Worm (Caenorhabditis elegans) whole organism, young adult: ENCODE results near the gene gop-2.

Experiments used
- B0019.2 ChIP-seq: fragments of 200-800 bp; sonication (Bioruptor generic); conservative IDR thresholded peaks from 2 replicates; pipeline ENCODE4 v1.3.6; 2022; ENCODE audit warnings: missing genetic modification reagents, missing genetic modification characterization, missing compliant biosample characterization
- B0336.3 ChIP-seq: fragments of 200-800 bp; sonication (Bioruptor generic); IDR thresholded peaks from 2 replicates; pipeline ENCODE4 v1.3.6; 2022; ENCODE audit warnings: missing genetic modification characterization, missing compliant biosample characterization
- C06A6.2 ChIP-seq: fragments of 200-800 bp; sonication (Bioruptor generic); conservative IDR thresholded peaks from 2 replicates; pipeline ENCODE4 v1.3.6; 2022; ENCODE audit warnings: missing genetic modification characterization, missing compliant biosample characterization
- F33H1.4 ChIP-seq: fragments of 200-800 bp; sonication (Bioruptor generic); IDR thresholded peaks from 2 replicates; pipeline ENCODE4 v1.3.6; 2022; ENCODE audit warnings: missing genetic modification reagents, missing genetic modification characterization, missing compliant biosample characterization
- F57C9.4 ChIP-seq: sonication (generic microtip); optimal IDR thresholded peaks from 2 replicates; lab custom pipeline; 2017; ENCODE audit warnings: mild to moderate bottlenecking, missing genetic modification characterization, missing compliant biosample characterization
- K11D2.4 ChIP-seq: fragments of 200-800 bp; sonication (Bioruptor generic); IDR thresholded peaks from 2 replicates; pipeline ENCODE4 v1.3.6; 2022; ENCODE audit warnings: missing genetic modification reagents, missing genetic modification characterization, missing compliant biosample characterization
- ZK185.1 ChIP-seq: sonication (generic microtip); optimal IDR thresholded peaks from 2 replicates; lab custom pipeline; 2016; ENCODE audit warnings: mild to moderate bottlenecking, missing genetic modification characterization, missing compliant biosample characterization; ENCODE audit not compliant: poor library complexity, severe bottlenecking
- ama-1 ChIP-seq, 3 experiments: fragments of 150-350 bp in 1 of 3; sonication (generic microtip) in 2 of 3; optimal IDR thresholded peaks; 2 replicates each; lab custom pipeline; 2014 to 2018; ENCODE audit warnings: missing biosample characterization in 2 of 3, missing genetic modification characterization in 2 of 3, missing genetic modification reagents in 2 of 3
- aptf-3 ChIP-seq: fragments of 200-800 bp; sonication (Bioruptor generic); IDR thresholded peaks from 2 replicates; pipeline ENCODE4 v1.3.6; 2022; ENCODE audit warnings: missing genetic modification characterization, missing compliant biosample characterization
- attf-3 ChIP-seq: fragments of 200-800 bp; sonication (Bioruptor generic); conservative IDR thresholded peaks from 2 replicates; pipeline ENCODE4 v1.3.6; 2022; ENCODE audit warnings: missing genetic modification reagents, missing genetic modification characterization, missing compliant biosample characterization
- ccch-3 ChIP-seq: fragments of 200-800 bp; sonication (Bioruptor generic); optimal IDR thresholded peaks from 2 replicates; lab custom pipeline; 2018; ENCODE audit warnings: mild to moderate bottlenecking, missing genetic modification characterization, missing compliant biosample characterization
- cebp-1 ChIP-seq, 2 experiments: fragments of 200-800 bp in 1 of 2; sonication (Bioruptor generic) in 1 of 2; sonication (generic microtip) in 1 of 2; IDR thresholded peaks in 1 of 2; optimal IDR thresholded peaks in 1 of 2; 2 replicates each; pipeline versions ENCODE4 v1.3.6 to Lab custom; 2017 to 2022; ENCODE audit warnings: missing compliant biosample characterization in 2 of 2, missing genetic modification characterization in 2 of 2, mild to moderate bottlenecking in 1 of 2, missing genetic modification reagents in 1 of 2, moderate library complexity in 1 of 2
- cebp-2 ChIP-seq: fragments of 200-800 bp; sonication (Bioruptor generic); IDR thresholded peaks from 2 replicates; pipeline ENCODE4 v1.3.6; 2022; ENCODE audit warnings: missing genetic modification characterization, missing compliant biosample characterization
- ceh-100 ChIP-seq: fragments of 200-800 bp; sonication (Bioruptor generic); IDR thresholded peaks from 2 replicates; pipeline ENCODE4 v1.3.6; 2022; ENCODE audit warnings: missing genetic modification reagents, missing genetic modification characterization, missing compliant biosample characterization
- ceh-27 ChIP-seq: fragments of 200-800 bp; sonication (Bioruptor generic); optimal IDR thresholded peaks from 2 replicates; lab custom pipeline; 2018; ENCODE audit warnings: mild to moderate bottlenecking, missing genetic modification characterization, moderate library complexity, missing compliant biosample characterization
- ceh-40 ChIP-seq: fragments of 200-800 bp; sonication (Bioruptor generic); IDR thresholded peaks from 2 replicates; pipeline ENCODE4 v1.3.6; 2022; ENCODE audit warnings: missing genetic modification characterization, missing compliant biosample characterization
- ceh-58 ChIP-seq: fragments of 200-800 bp; sonication (Bioruptor generic); IDR thresholded peaks from 2 replicates; pipeline ENCODE4 v1.3.6; 2022; ENCODE audit warnings: missing genetic modification characterization, missing compliant biosample characterization
- ceh-79 ChIP-seq: sonication (generic microtip); optimal IDR thresholded peaks from 2 replicates; lab custom pipeline; 2017; ENCODE audit warnings: mild to moderate bottlenecking, missing genetic modification characterization, missing compliant biosample characterization
- chd-7 ChIP-seq: sonication (generic microtip); optimal IDR thresholded peaks from 2 replicates; lab custom pipeline; 2016; ENCODE audit warnings: mild to moderate bottlenecking, missing genetic modification characterization, moderate library complexity, missing compliant biosample characterization
- dpl-1 ChIP-seq: fragments of 150-350 bp; optimal IDR thresholded peaks from 2 replicates; lab custom pipeline; 2014; ENCODE audit warnings: missing biosample characterization, missing genetic modification reagents, missing genetic modification characterization
- ets-4 ChIP-seq: fragments of 200-800 bp; sonication (Bioruptor generic); optimal IDR thresholded peaks from 2 replicates; lab custom pipeline; 2018; ENCODE audit warnings: mild to moderate bottlenecking, missing genetic modification characterization, missing compliant biosample characterization
- hlh-26 ChIP-seq: fragments of 200-800 bp; sonication (Bioruptor generic); conservative IDR thresholded peaks from 2 replicates; pipeline ENCODE4 v1.3.6; 2022; ENCODE audit warnings: missing genetic modification reagents, missing genetic modification characterization, missing compliant biosample characterization
- hsf-1 ChIP-seq: fragments of 200-800 bp; sonication (Bioruptor generic); IDR thresholded peaks from 2 replicates; pipeline ENCODE4 v1.3.6; 2022; ENCODE audit warnings: missing genetic modification reagents, missing genetic modification characterization, missing compliant biosample characterization
- lag-1 ChIP-seq: fragments of 200-800 bp; sonication (Bioruptor generic); IDR thresholded peaks from 2 replicates; pipeline ENCODE4 v1.3.6; 2022; ENCODE audit warnings: missing genetic modification reagents, missing genetic modification characterization, missing compliant biosample characterization
- madf-10 ChIP-seq: sonication (generic microtip); optimal IDR thresholded peaks from 2 replicates; lab custom pipeline; 2016; ENCODE audit warnings: mild to moderate bottlenecking, missing genetic modification characterization, missing compliant biosample characterization
- madf-3 ChIP-seq: fragments of 200-800 bp; sonication (Bioruptor generic); IDR thresholded peaks from 2 replicates; pipeline ENCODE4 v1.3.6; 2022; ENCODE audit warnings: missing genetic modification reagents, missing genetic modification characterization, missing compliant biosample characterization
- mel-28 ChIP-seq: sonication (generic microtip); optimal IDR thresholded peaks from 2 replicates; lab custom pipeline; 2016; ENCODE audit warnings: borderline replicate concordance, mild to moderate bottlenecking, missing genetic modification characterization, missing compliant biosample characterization
- mxl-1 ChIP-seq: sonication (generic microtip); optimal IDR thresholded peaks from 2 replicates; lab custom pipeline; 2016; ENCODE audit warnings: missing genetic modification characterization, missing compliant biosample characterization
- nfya-1 ChIP-seq: sonication (generic microtip); optimal IDR thresholded peaks from 2 replicates; lab custom pipeline; 2017; ENCODE audit warnings: antibody characterized with exemption, missing compliant biosample characterization, missing genetic modification characterization, borderline replicate concordance; ENCODE audit not compliant: insufficient read depth
- nhr-120 ChIP-seq: fragments of 200-800 bp; sonication (Bioruptor generic); IDR thresholded peaks from 2 replicates; pipeline ENCODE4 v1.3.6; 2022; ENCODE audit warnings: missing genetic modification characterization, missing compliant biosample characterization
- nhr-27 ChIP-seq: fragments of 200-800 bp; sonication (Bioruptor generic); optimal IDR thresholded peaks from 2 replicates; lab custom pipeline; 2018; ENCODE audit warnings: mild to moderate bottlenecking, missing genetic modification characterization, moderate library complexity, missing compliant biosample characterization
- nhr-90 ChIP-seq: sonication (generic microtip); optimal IDR thresholded peaks from 2 replicates; lab custom pipeline; 2016; ENCODE audit warnings: missing genotype, mild to moderate bottlenecking, missing genetic modification characterization, missing compliant biosample characterization
- pha-4 ChIP-seq: fragments of 150-350 bp; sonication (generic microtip); optimal IDR thresholded peaks from 2 replicates; lab custom pipeline; 2014; ENCODE audit warnings: missing biosample characterization, missing genetic modification reagents, missing genetic modification characterization
- sdz-38 ChIP-seq: sonication (generic microtip); optimal IDR thresholded peaks from 2 replicates; lab custom pipeline; 2016; ENCODE audit warnings: missing genotype, missing genetic modification characterization, missing compliant biosample characterization
- snpc-1.1 ChIP-seq: sonication (generic microtip); optimal IDR thresholded peaks from 2 replicates; lab custom pipeline; 2017; ENCODE audit warnings: missing genetic modification characterization, mild to moderate bottlenecking, missing compliant biosample characterization, antibody characterized with exemption, moderate library complexity, missing genotype, missing genetic modification reagents; ENCODE audit not compliant: insufficient read depth
- snpc-1.3 ChIP-seq: sonication (generic microtip); optimal IDR thresholded peaks from 2 replicates; lab custom pipeline; 2017; ENCODE audit warnings: missing genetic modification characterization, mild to moderate bottlenecking, missing compliant biosample characterization, antibody characterized with exemption, moderate library complexity, missing genotype, missing genetic modification reagents; ENCODE audit not compliant: insufficient read depth
- snpc-3.4 ChIP-seq: sonication (generic microtip); optimal IDR thresholded peaks from 2 replicates; lab custom pipeline; 2017; ENCODE audit warnings: missing genetic modification characterization, mild to moderate bottlenecking, missing compliant biosample characterization, antibody characterized with exemption, moderate library complexity, missing genotype, missing genetic modification reagents
- snpc-4 ChIP-seq, 5 experiments: fragments of 150-350 bp in 1 of 5; sonication (generic microtip) in 4 of 5; optimal IDR thresholded peaks; 2 replicates each; lab custom pipeline; 2014 to 2018; ENCODE audit warnings: missing genetic modification characterization in 5 of 5, missing biosample characterization in 3 of 5, antibody characterized with exemption in 2 of 5, mild to moderate bottlenecking in 2 of 5, missing compliant biosample characterization in 2 of 5, missing genotype in 2 of 5, moderate library complexity in 2 of 5, missing genetic modification reagents in 1 of 5
- tbp1 ChIP-seq: fragments of 200-800 bp; sonication (Bioruptor generic); optimal IDR thresholded peaks from 2 replicates; lab custom pipeline; 2018; ENCODE audit warnings: mild to moderate bottlenecking, missing genetic modification characterization, missing compliant biosample characterization
- tbx-9 ChIP-seq: sonication (generic microtip); optimal IDR thresholded peaks from 2 replicates; lab custom pipeline; 2016; ENCODE audit warnings: borderline replicate concordance, missing genetic modification characterization, inconsistent platforms, missing compliant biosample characterization
- tlf-1 ChIP-seq: fragments of 200-800 bp; sonication (Bioruptor generic); optimal IDR thresholded peaks from 2 replicates; lab custom pipeline; 2018; ENCODE audit warnings: mild to moderate bottlenecking, missing genetic modification characterization, missing compliant biosample characterization
- unc-62 ChIP-seq: fragments of 150-350 bp; optimal IDR thresholded peaks from 2 replicates; lab custom pipeline; 2014; ENCODE audit warnings: missing biosample characterization, missing genetic modification reagents, missing genetic modification characterization
- ztf-18 ChIP-seq: sonication (generic microtip); optimal IDR thresholded peaks from 2 replicates; lab custom pipeline; 2016; ENCODE audit warnings: missing genotype, mild to moderate bottlenecking, missing genetic modification characterization, missing compliant biosample characterization
- ztf-22 ChIP-seq: fragments of 200-800 bp; sonication (Bioruptor generic); optimal IDR thresholded peaks from 2 replicates; lab custom pipeline; 2018; ENCODE audit warnings: mild to moderate bottlenecking, missing genetic modification characterization, moderate library complexity, missing compliant biosample characterization
- ztf-26 ChIP-seq: sonication (generic microtip); optimal IDR thresholded peaks from 2 replicates; lab custom pipeline; 2017; ENCODE audit warnings: missing genetic modification characterization, missing compliant biosample characterization
- ztf-3 ChIP-seq: fragments of 200-800 bp; sonication (Bioruptor generic); optimal IDR thresholded peaks from 2 replicates; lab custom pipeline; 2018; ENCODE audit warnings: mild to moderate bottlenecking, missing genetic modification characterization, missing compliant biosample characterization

The gop-2 gene

DNA sequence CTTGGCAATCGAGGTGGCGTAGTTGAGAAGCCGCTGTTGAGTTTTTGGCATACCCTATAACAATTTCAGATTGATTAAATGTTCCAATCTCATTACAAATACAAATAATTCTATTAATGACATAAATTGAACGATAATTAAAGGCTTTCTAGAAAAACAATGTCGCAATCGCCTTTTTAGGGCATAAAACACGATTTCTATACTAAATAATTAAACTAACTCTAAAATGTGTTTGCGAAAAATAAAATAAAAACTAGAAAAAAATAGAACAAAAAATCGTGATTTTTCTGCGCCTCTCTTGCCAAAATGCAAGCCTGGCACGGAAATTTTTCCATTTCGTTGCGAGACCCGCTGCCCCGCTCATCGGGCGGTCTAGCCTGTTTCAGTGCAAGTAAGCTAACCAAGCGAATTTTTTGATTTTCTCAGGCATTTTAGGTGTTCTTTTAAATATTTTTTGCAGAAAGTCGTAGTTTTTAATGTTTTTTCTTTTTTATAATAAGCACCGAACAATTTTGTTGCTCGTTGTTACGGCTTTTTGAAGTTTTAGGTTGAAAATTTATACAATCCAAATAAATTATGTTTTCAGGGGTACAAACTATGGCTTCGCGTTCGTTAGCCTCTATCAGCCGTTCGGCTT lies 30.9 kb upstream of the gop-2 start, which contains the start of the genes C34E10.12, C34E10.10 and atp-2 (continued):
- TF ChIP-seq madf-10 (tag; lab: Kevin White, UChicago): peak; percentile 54
- peak; percentile 57; the same call in 1 of the 2 replicates for TF ChIP-seq attf-3 (GFP tag; lab: Robert Waterston, UW)
- peak; percentile 96 for TF ChIP-seq F33H1.4 (GFP tag; lab: Robert Waterston, UW)
- no peak for TF ChIP-seq lag-1 (GFP tag; lab: Robert Waterston, UW)
- peak; percentile 68 for TF ChIP-seq ZK185.1 (tag; lab: Kevin White, UChicago)
- peak; percentile 19 for TF ChIP-seq ztf-26 (tag; lab: Kevin White, UChicago)
- no peak for TF ChIP-seq unc-62
- no peak for TF ChIP-seq chd-7 (tag; lab: Kevin White, UChicago)
- no peak for TF ChIP-seq madf-3 (GFP tag; lab: Robert Waterston, UW)
- peak; percentile 58 for TF ChIP-seq ceh-27 (GFP tag; lab: Kevin White, UChicago)
- peak; percentile 46; the same call in 1 of the 2 replicates for TF ChIP-seq C06A6.2 (GFP tag; lab: Robert Waterston, UW)
- TF ChIP-seq ztf-3 (GFP tag; lab: Kevin White, UChicago): no peak
- TF ChIP-seq hsf-1 (GFP tag; lab: Robert Waterston, UW): no peak
- TF ChIP-seq snpc-3.4 (tag; lab: Kevin White, UChicago): peak; percentile 62
- TF ChIP-seq nhr-27 (tag; lab: Kevin White, UChicago): no peak
- peak; percentile 57; the same call in 1 of the 2 replicates for TF ChIP-seq ceh-100 (GFP tag; lab: Robert Waterston, UW)
- TF ChIP-seq aptf-3 (GFP tag; lab: Robert Waterston, UW): no peak
- TF ChIP-seq nhr-120 (GFP tag; lab: Robert Waterston, UW): no peak
- TF ChIP-seq snpc-1.3: peak; percentile 62
- peak; percentile 12 for TF ChIP-seq ztf-18 (tag; lab: Kevin White, UChicago)
- TF ChIP-seq tlf-1 (GFP tag; lab: Kevin White, UChicago): peak; percentile 13
- peak; percentile 61 for TF ChIP-seq tbp1 (GFP tag; lab: Kevin White, UChicago)
- no peak for TF ChIP-seq ceh-79
- no peak for TF ChIP-seq ccch-3 (GFP tag; lab: Kevin White, UChicago)
- TF ChIP-seq hlh-26 (GFP tag; lab: Robert Waterston, UW): no peak
- no peak for TF ChIP-seq F57C9.4 (tag; lab: Kevin White, UChicago)
- TF ChIP-seq ceh-40: no peak
- no peak for TF ChIP-seq sdz-38 (tag; lab: Kevin White, UChicago)
- no peak for TF ChIP-seq cebp-1 (GFP tag; IDR thresholded peaks at IDR 0.05; lab: Robert Waterston, UW)
- peak; percentile 59 for TF ChIP-seq cebp-1 (tag; optimal IDR thresholded peaks at IDR 0.05; lab: Kevin White, UChicago)
- TF ChIP-seq K11D2.4: peak; percentile 20; the same call in 1 of the 2 replicates
- no peak for TF ChIP-seq snpc-4 (GFP tag; optimal IDR thresholded peaks at IDR 0.05; lab: Kevin White, UChicago)
- peak; percentile 24 to 75 (median 40) for TF ChIP-seq snpc-4 (tag; optimal IDR thresholded peaks at IDR 0.05; lab: Kevin White, UChicago)
- no peak for TF ChIP-seq B0336.3
- TF ChIP-seq ceh-58: no peak
- no peak for TF ChIP-seq tbx-9 (tag; lab: Kevin White, UChicago)
- no peak for TF ChIP-seq cebp-2
- TF ChIP-seq ztf-22: no peak
- TF ChIP-seq B0019.2 (GFP tag; lab: Robert Waterston, UW): no peak
- no peak for TF ChIP-seq mxl-1 (tag; lab: Kevin White, UChicago)
- no peak for TF ChIP-seq nfya-1
- TF ChIP-seq snpc-1.1 (tag; lab: Kevin White, UChicago): peak; percentile 48
- peak; percentile 58 for TF ChIP-seq dpl-1 (GFP tag; lab: Kevin White, UChicago)
- TF ChIP-seq pha-4 (tag; lab: Kevin White, UChicago): peak; percentile 11
- TF ChIP-seq ets-4 (GFP tag; lab: Kevin White, UChicago): no peak
- no peak for TF ChIP-seq nhr-90 (tag; lab: Kevin White, UChicago)
- TF ChIP-seq mel-28 (tag; lab: Kevin White, UChicago): no peak
- TF ChIP-seq ama-1 (optimal IDR thresholded peaks at IDR 0.05; lab: Kevin White, UChicago): no peak
- no peak for TF ChIP-seq ama-1 (GFP tag; optimal IDR thresholded peaks at IDR 0.05; lab: Kevin White, UChicago)
